Worm (Caenorhabditis elegans) whole organism, L4 larva: ENCODE results near the gene msp-32.
A peak's percentile ranks its signal among the peaks of the same experiment; 100 is the strongest.

Experiments used
- F10B5.3 ChIP-seq: sonication (generic microtip); optimal IDR thresholded peaks from 2 replicates; lab custom pipeline; 2016; ENCODE audit warnings: mild to moderate bottlenecking, missing genetic modification characterization, missing compliant biosample characterization
- F26F4.8 ChIP-seq: fragments of 200-800 bp; sonication (Bioruptor generic); conservative IDR thresholded peaks from 2 replicates; pipeline ENCODE4 v1.3.6; 2022; ENCODE audit warnings: missing genetic modification characterization, missing compliant biosample characterization
- T20F7.1 ChIP-seq: fragments of 200-800 bp; sonication (Bioruptor generic); optimal IDR thresholded peaks from 2 replicates; lab custom pipeline; 2018; ENCODE audit warnings: mild to moderate bottlenecking, missing genetic modification characterization, missing compliant biosample characterization
- T26A8.4 ChIP-seq: fragments of 200-800 bp; sonication (Bioruptor generic); IDR thresholded peaks from 2 replicates; pipeline ENCODE4 v1.3.6; 2022; ENCODE audit warnings: missing genetic modification characterization, missing compliant biosample characterization
- ceh-28 ChIP-seq: fragments of 150-350 bp; optimal IDR thresholded peaks from 2 replicates; lab custom pipeline; 2014; ENCODE audit warnings: missing biosample characterization, missing genetic modification reagents, missing genetic modification characterization
- ceh-32 ChIP-seq: sonication (generic microtip); optimal IDR thresholded peaks from 2 replicates; lab custom pipeline; 2016; ENCODE audit warnings: mild to moderate bottlenecking, missing genetic modification characterization, missing compliant biosample characterization; ENCODE audit not compliant: poor library complexity
- ceh-62 ChIP-seq: sonication (generic microtip); optimal IDR thresholded peaks from 2 replicates; lab custom pipeline; 2017; ENCODE audit warnings: missing biosample characterization, missing genetic modification characterization
- cey-2 ChIP-seq: sonication (generic microtip); optimal IDR thresholded peaks from 3 replicates; lab custom pipeline; 2017; ENCODE audit warnings: missing genetic modification characterization, mild to moderate bottlenecking, missing compliant biosample characterization, antibody characterized with exemption, borderline replicate concordance; ENCODE audit not compliant: insufficient read depth
- ctbp-1 ChIP-seq: fragments of 200-800 bp; sonication (Bioruptor generic); IDR thresholded peaks from 2 replicates; pipeline ENCODE4 v1.3.6; 2022; ENCODE audit warnings: missing genetic modification reagents, missing genetic modification characterization, missing compliant biosample characterization
- daf-19 ChIP-seq: fragments of 200-800 bp; sonication (Bioruptor generic); conservative IDR thresholded peaks from 2 replicates; pipeline ENCODE4 v1.3.6; 2022; ENCODE audit warnings: missing genetic modification characterization, missing compliant biosample characterization
- dmd-8 ChIP-seq: fragments of 200-800 bp; sonication (Bioruptor generic); IDR thresholded peaks from 2 replicates; pipeline ENCODE4 v1.3.6; 2022; ENCODE audit warnings: missing genetic modification characterization, missing compliant biosample characterization
- dmd-9 ChIP-seq: fragments of 200-800 bp; sonication (Bioruptor generic); IDR thresholded peaks from 2 replicates; pipeline ENCODE4 v1.3.6; 2022; ENCODE audit warnings: missing genetic modification reagents, missing genetic modification characterization, missing compliant biosample characterization
- dpl-1 ChIP-seq: fragments of 150-350 bp; optimal IDR thresholded peaks from 2 replicates; lab custom pipeline; 2014; ENCODE audit warnings: missing biosample characterization, missing genetic modification reagents, missing genetic modification characterization
- duxl-1 ChIP-seq: sonication (generic microtip); optimal IDR thresholded peaks from 2 replicates; lab custom pipeline; 2016; ENCODE audit warnings: mild to moderate bottlenecking, missing genetic modification characterization, moderate library complexity, missing compliant biosample characterization; ENCODE audit not compliant: poor library complexity
- dve-1 ChIP-seq: sonication (generic microtip); optimal IDR thresholded peaks from 2 replicates; lab custom pipeline; 2017; ENCODE audit warnings: antibody characterized with exemption, mild to moderate bottlenecking, missing genetic modification characterization, missing compliant biosample characterization; ENCODE audit not compliant: insufficient read depth
- egl-43 ChIP-seq: fragments of 200-800 bp; sonication (Bioruptor generic); IDR thresholded peaks from 2 replicates; pipeline ENCODE4 v1.3.6; 2022; ENCODE audit warnings: missing genetic modification reagents, missing genetic modification characterization, missing compliant biosample characterization
- hif-1 ChIP-seq, 2 experiments: sonication (generic microtip); optimal IDR thresholded peaks; 2 replicates each; lab custom pipeline; 2016 to 2017; ENCODE audit warnings: missing compliant biosample characterization in 2 of 2, missing genetic modification characterization in 2 of 2, missing genetic modification reagents in 2 of 2, missing genotype in 2 of 2, mild to moderate bottlenecking in 1 of 2
- hlh-30 ChIP-seq: sonication (generic microtip); optimal IDR thresholded peaks from 2 replicates; lab custom pipeline; 2017; ENCODE audit warnings: antibody characterized with exemption, mild to moderate bottlenecking, missing genetic modification characterization, missing compliant biosample characterization; ENCODE audit not compliant: insufficient read depth
- hmg-1.1 ChIP-seq: fragments of 200-800 bp; sonication (Bioruptor generic); IDR thresholded peaks from 2 replicates; pipeline ENCODE4 v1.3.6; 2022; ENCODE audit warnings: missing genetic modification reagents, missing genetic modification characterization, missing compliant biosample characterization
- lin-13 ChIP-seq: fragments of 150-350 bp; optimal IDR thresholded peaks from 2 replicates; lab custom pipeline; 2014; ENCODE audit warnings: missing biosample characterization, missing genetic modification reagents, missing genetic modification characterization
- lin-15B ChIP-seq: fragments of 150-350 bp; sonication (generic microtip); optimal IDR thresholded peaks from 3 replicates; lab custom pipeline; 2014; ENCODE audit warnings: missing biosample characterization, missing genetic modification characterization
- lir-3 ChIP-seq: sonication (generic microtip); optimal IDR thresholded peaks from 2 replicates; lab custom pipeline; 2016; ENCODE audit warnings: mild to moderate bottlenecking, missing genetic modification characterization, missing compliant biosample characterization
- lsy-2 ChIP-seq, 2 experiments: fragments of 150-350 bp in 1 of 2; sonication (generic microtip) in 1 of 2; optimal IDR thresholded peaks; 2 replicates each; lab custom pipeline; 2014 to 2017; ENCODE audit warnings: missing biosample characterization in 2 of 2, missing genetic modification characterization in 2 of 2
- madf-5 ChIP-seq, 2 experiments: fragments of 200-800 bp; sonication (Bioruptor generic); IDR thresholded peaks; 2 replicates each; pipeline ENCODE4 v1.3.6; 2022; ENCODE audit warnings: missing compliant biosample characterization in 2 of 2, missing genetic modification characterization in 2 of 2
- madf-9 ChIP-seq: fragments of 200-800 bp; sonication (Bioruptor generic); conservative IDR thresholded peaks from 2 replicates; pipeline ENCODE4 v1.3.6; 2022; ENCODE audit warnings: missing genetic modification reagents, missing genetic modification characterization, missing compliant biosample characterization
- mdt-29 ChIP-seq: fragments of 200-800 bp; sonication (Bioruptor generic); IDR thresholded peaks from 2 replicates; pipeline ENCODE4 v1.3.6; 2022; ENCODE audit warnings: missing genetic modification reagents, missing genetic modification characterization, missing compliant biosample characterization
- mep-1 ChIP-seq: fragments of 150-350 bp; sonication (generic microtip); optimal IDR thresholded peaks from 3 replicates; lab custom pipeline; 2014; ENCODE audit warnings: missing biosample characterization, missing genetic modification characterization
- mes-2 ChIP-seq: sonication (generic microtip); optimal IDR thresholded peaks from 2 replicates; lab custom pipeline; 2016; ENCODE audit warnings: missing genotype, mild to moderate bottlenecking, missing genetic modification characterization, missing compliant biosample characterization; ENCODE audit not compliant: poor library complexity, severe bottlenecking
- mxl-3 ChIP-seq: fragments of 200-800 bp; sonication (Bioruptor generic); optimal IDR thresholded peaks from 2 replicates; lab custom pipeline; 2018; ENCODE audit warnings: mild to moderate bottlenecking, missing genetic modification characterization, missing compliant biosample characterization
- nhr-10 ChIP-seq: fragments of 150-350 bp; optimal IDR thresholded peaks from 2 replicates; lab custom pipeline; 2014; ENCODE audit warnings: missing biosample characterization, missing genetic modification characterization
- nhr-102 ChIP-seq: sonication (generic microtip); optimal IDR thresholded peaks from 2 replicates; lab custom pipeline; 2016; ENCODE audit warnings: mild to moderate bottlenecking, missing genetic modification characterization, moderate library complexity, missing compliant biosample characterization
- nhr-11 ChIP-seq: fragments of 150-350 bp; optimal IDR thresholded peaks from 2 replicates; lab custom pipeline; 2014; ENCODE audit warnings: missing biosample characterization, missing genetic modification characterization
- nhr-25 ChIP-seq: sonication (generic microtip); optimal IDR thresholded peaks from 2 replicates; lab custom pipeline; 2017; ENCODE audit warnings: missing genetic modification characterization, mild to moderate bottlenecking, missing compliant biosample characterization, antibody characterized with exemption, moderate library complexity, borderline replicate concordance; ENCODE audit not compliant: insufficient read depth
- nhr-28 ChIP-seq: fragments of 150-350 bp; optimal IDR thresholded peaks from 2 replicates; lab custom pipeline; 2014; ENCODE audit warnings: missing biosample characterization, missing genetic modification characterization
- nhr-41 ChIP-seq: fragments of 200-800 bp; sonication (Bioruptor generic); IDR thresholded peaks from 2 replicates; pipeline ENCODE4 v1.3.6; 2022; ENCODE audit warnings: missing genetic modification reagents, missing genetic modification characterization, missing compliant biosample characterization
- nhr-42 ChIP-seq: fragments of 200-800 bp; sonication (Bioruptor generic); IDR thresholded peaks from 2 replicates; pipeline ENCODE4 v1.3.6; 2022; ENCODE audit warnings: missing genetic modification characterization, missing compliant biosample characterization
- pqm-1 ChIP-seq: sonication (generic microtip); optimal IDR thresholded peaks from 2 replicates; lab custom pipeline; 2017; ENCODE audit warnings: missing biosample characterization, missing genetic modification characterization
- rbr-2 ChIP-seq: sonication (generic microtip); optimal IDR thresholded peaks from 2 replicates; lab custom pipeline; 2016; ENCODE audit warnings: missing genotype, missing genetic modification characterization, missing compliant biosample characterization
- saeg-2 ChIP-seq: fragments of 200-800 bp; sonication (Bioruptor generic); IDR thresholded peaks from 2 replicates; pipeline ENCODE4 v1.3.6; 2022; ENCODE audit warnings: missing genetic modification reagents, missing genetic modification characterization, missing compliant biosample characterization
- set-16 ChIP-seq: fragments of 200-800 bp; sonication (Bioruptor generic); IDR thresholded peaks from 2 replicates; pipeline ENCODE4 v1.3.6; 2022; ENCODE audit warnings: missing genetic modification reagents, missing genetic modification characterization, missing compliant biosample characterization
- snpc-1.2 ChIP-seq: fragments of 200-800 bp; sonication (Bioruptor generic); IDR thresholded peaks from 2 replicates; pipeline ENCODE4 v1.3.6; 2022; ENCODE audit warnings: missing genetic modification reagents, missing genetic modification characterization, missing compliant biosample characterization
- snpc-4 ChIP-seq: fragments of 150-350 bp; optimal IDR thresholded peaks from 2 replicates; lab custom pipeline; 2014; ENCODE audit warnings: missing biosample characterization, missing genetic modification characterization
- tag-97 ChIP-seq: fragments of 200-800 bp; sonication (Bioruptor generic); IDR thresholded peaks from 2 replicates; pipeline ENCODE4 v1.3.6; 2022; ENCODE audit warnings: missing genetic modification characterization, missing compliant biosample characterization
- tra-1 ChIP-seq: fragments of 200-800 bp; sonication (Bioruptor generic); IDR thresholded peaks from 2 replicates; pipeline ENCODE4 v1.3.6; 2022; ENCODE audit warnings: missing genetic modification reagents, missing genetic modification characterization, missing compliant biosample characterization
- unc-39 ChIP-seq: sonication (generic microtip); optimal IDR thresholded peaks from 2 replicates; lab custom pipeline; 2017; ENCODE audit warnings: missing biosample characterization, missing genetic modification characterization
- unc-62 ChIP-seq, 3 experiments: fragments of 150-350 bp in 1 of 3; sonication (generic microtip); optimal IDR thresholded peaks in 2 of 3; peaks in 1 of 3; 1 replicate in 1 of 3; 2 replicates in 2 of 3; lab custom pipeline; 2014 to 2017; ENCODE audit warnings: missing biosample characterization in 3 of 3, missing genetic modification characterization in 3 of 3, missing genetic modification reagents in 3 of 3, missing genotype in 1 of 3
- zfp-2 ChIP-seq: sonication (generic microtip); optimal IDR thresholded peaks from 2 replicates; lab custom pipeline; 2016; ENCODE audit warnings: mild to moderate bottlenecking, missing genetic modification characterization, missing compliant biosample characterization

Gene msp-32

DNA sequence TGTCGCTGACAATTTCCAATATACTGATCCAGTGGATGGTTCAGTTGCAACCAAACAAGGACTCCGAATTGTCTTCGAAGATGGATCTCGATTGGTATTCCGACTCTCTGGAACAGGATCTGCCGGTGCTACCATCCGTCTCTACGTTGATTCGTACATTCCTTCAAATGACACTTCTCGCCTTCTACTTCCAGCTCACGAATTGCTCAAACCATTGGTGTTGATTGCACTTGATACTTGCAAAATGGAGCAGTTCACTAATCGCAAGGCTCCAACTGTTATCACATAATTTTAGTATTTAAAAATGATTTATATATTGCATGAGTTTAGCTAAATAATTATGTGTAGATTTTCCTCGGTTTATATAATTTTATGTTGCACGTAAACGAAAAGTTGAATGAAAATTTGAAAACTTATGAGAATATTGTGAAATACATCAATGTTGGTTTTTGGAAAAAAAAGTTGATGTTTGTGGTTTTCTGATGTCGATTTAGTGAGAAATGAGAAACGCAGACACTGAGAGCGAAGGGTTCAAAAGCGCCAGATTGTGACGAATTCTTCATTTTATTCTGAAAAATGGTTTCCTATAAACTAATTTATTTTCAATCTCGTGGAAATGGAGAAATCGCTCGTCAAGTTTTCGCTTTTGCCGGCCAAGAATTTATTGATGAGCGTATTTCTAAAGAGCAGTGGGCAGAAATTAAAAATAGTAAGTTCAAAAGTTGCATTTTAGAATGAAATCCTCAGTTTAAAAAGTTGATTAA lies 7.4 kb upstream of the msp-32 start, which contains the start of gene gst-9:
TSS of gene gst-9 (plus strand) at position 574 of the 764 bp plus-strand sequence.
- TF ChIP-seq daf-19 (GFP tag; lab: Robert Waterston, UW): no peak
- TF ChIP-seq dmd-8 (GFP tag; lab: Robert Waterston, UW): 0 out of 2 replicates have a peak, but pooled peaks have one; percentile 4
- no peak for TF ChIP-seq duxl-1 (tag; lab: Kevin White, UChicago)
- TF ChIP-seq unc-39: no peak
- TF ChIP-seq nhr-102 (tag; lab: Kevin White, UChicago): peak; percentile 51
- peak; percentile 39; the same call in 1 of the 2 replicates for TF ChIP-seq mdt-29 (GFP tag; lab: Robert Waterston, UW)
- TF ChIP-seq nhr-25 (tag; lab: Kevin White, UChicago): no peak
- no peak for TF ChIP-seq snpc-4 (tag; lab: Kevin White, UChicago)
- TF ChIP-seq cey-2 (tag; lab: Kevin White, UChicago): no peak
- TF ChIP-seq dpl-1 (GFP tag; lab: Kevin White, UChicago): no peak
- peak; percentile 56 for TF ChIP-seq mep-1 (tag; lab: Kevin White, UChicago)
- peak; percentile 86 for TF ChIP-seq dve-1 (tag; lab: Kevin White, UChicago)
- TF ChIP-seq tra-1 (GFP tag; lab: Robert Waterston, UW): no peak
- no peak for TF ChIP-seq nhr-10 (tag; lab: Kevin White, UChicago)
- no peak for TF ChIP-seq lir-3
- 0 out of 2 replicates have a peak, but pooled peaks have one; percentile 19 for TF ChIP-seq ctbp-1
- peak in 1 of 2 experiments; percentile 84 for TF ChIP-seq unc-62 (GFP tag; optimal IDR thresholded peaks at IDR 0.05 in 1 of 2; lab: Kevin White, UChicago)
- no peak for TF ChIP-seq unc-62 (tag; optimal IDR thresholded peaks at IDR 0.05; lab: Kevin White, UChicago)
- no peak for TF ChIP-seq snpc-1.2 (GFP tag; lab: Robert Waterston, UW)
- 0 out of 2 replicates have a peak, but pooled peaks have one; percentile 64 for TF ChIP-seq nhr-42 (GFP tag; lab: Robert Waterston, UW)
- TF ChIP-seq egl-43 (GFP tag; lab: Robert Waterston, UW): 0 out of 2 replicates have a peak, but pooled peaks have one; percentile 59
- TF ChIP-seq hlh-30 (tag; lab: Kevin White, UChicago): peak; percentile 10
- no peak for TF ChIP-seq lin-15B
- TF ChIP-seq T20F7.1 (GFP tag; lab: Kevin White, UChicago): peak; percentile 13
- TF ChIP-seq ceh-32 (tag; lab: Kevin White, UChicago): no peak
- no peak for TF ChIP-seq set-16
- no peak for TF ChIP-seq nhr-41 (GFP tag; lab: Robert Waterston, UW)
- peak; percentile 56 for TF ChIP-seq nhr-28 (tag; lab: Kevin White, UChicago)
- no peak for TF ChIP-seq mes-2 (tag; lab: Kevin White, UChicago)
- no peak for TF ChIP-seq rbr-2 (tag; lab: Kevin White, UChicago)
- no peak for TF ChIP-seq zfp-2 (tag; lab: Kevin White, UChicago)
- no peak for TF ChIP-seq madf-5 (GFP tag; IDR thresholded peaks at IDR 0.05; lab: Robert Waterston, UW)
- peak; percentile 23; the same call in 1 of the 2 replicates for TF ChIP-seq madf-9 (GFP tag; lab: Robert Waterston, UW)
- TF ChIP-seq lsy-2 (tag; optimal IDR thresholded peaks at IDR 0.05; lab: Kevin White, UChicago): peak in 1 of 2 experiments; percentile 61
- TF ChIP-seq hmg-1.1: no peak
- TF ChIP-seq nhr-11 (tag; lab: Kevin White, UChicago): no peak
- TF ChIP-seq F10B5.3: no peak
- no peak for TF ChIP-seq tag-97
- peak; percentile 48; the same call in 1 of the 2 replicates for TF ChIP-seq T26A8.4 (GFP tag; lab: Robert Waterston, UW)
- no peak for TF ChIP-seq dmd-9 (GFP tag; lab: Robert Waterston, UW)
- no peak for TF ChIP-seq ceh-62 (tag; lab: Kevin White, UChicago)
- TF ChIP-seq F26F4.8 (GFP tag; lab: Robert Waterston, UW): no peak
- no peak for TF ChIP-seq ceh-28 (tag; lab: Kevin White, UChicago)
- TF ChIP-seq hif-1 (tag; optimal IDR thresholded peaks at IDR 0.05; lab: Kevin White, UChicago): no peak
- peak; percentile 57 for TF ChIP-seq lin-13 (GFP tag; lab: Kevin White, UChicago)
- no peak for TF ChIP-seq pqm-1 (tag; lab: Kevin White, UChicago)
- TF ChIP-seq saeg-2 (GFP tag; lab: Robert Waterston, UW): no peak
- TF ChIP-seq mxl-3 (GFP tag; lab: Kevin White, UChicago): no peak
